Fruit fly (Drosophila melanogaster): ENCODE measurements around the gene Trx2.

Trx2 gene

DNA sequence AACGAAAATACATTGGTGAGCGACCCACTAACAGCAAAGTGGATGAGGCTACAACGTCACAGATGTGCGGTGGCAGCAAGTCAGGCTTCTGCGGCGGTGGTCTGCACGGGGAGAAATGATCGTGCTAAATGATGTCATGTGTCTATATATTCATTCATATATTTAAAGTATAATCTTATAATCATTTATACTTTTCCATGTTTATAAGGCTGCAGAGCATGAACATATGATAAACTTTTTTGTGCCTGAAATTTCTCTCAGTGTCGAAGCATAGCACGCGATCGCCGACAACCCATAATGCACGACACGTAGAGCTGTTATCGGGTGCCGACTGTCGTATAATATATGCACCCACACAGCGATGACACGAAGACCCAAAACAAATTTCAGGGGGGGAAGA lies 14.6 kb upstream of the Trx2 start (continued):
- TF ChIP-seq crc (GFP tag; optimal IDR thresholded peaks at IDR 0.05) (no peak), CG3065 (GFP tag; optimal IDR thresholded peaks at IDR 0.05) (no peak), tap (tag; optimal IDR thresholded peaks at IDR 0.05) (peak; percentile 41), Lpt (GFP tag; optimal IDR thresholded peaks at IDR 0.05) (no peak), Adf1 (GFP tag; IDR thresholded peaks at IDR 0.05) (no peak), CG3281 (GFP tag; optimal IDR thresholded peaks at IDR 0.05) (no peak), CG8944 (GFP tag; optimal IDR thresholded peaks at IDR 0.05) (no peak), pum (GFP tag; optimal IDR thresholded peaks at IDR 0.05) (peak; percentile 1), fd64A (GFP tag; optimal IDR thresholded peaks at IDR 0.05) (peak; percentile 37), sim (GFP tag; IDR thresholded peaks at IDR 0.05) (peak; percentile 71), cad (GFP tag; optimal IDR thresholded peaks at IDR 0.05) (no peak), Blimp-1 (GFP tag; optimal IDR thresholded peaks at IDR 0.05) (peak; percentile 67), BtbVII (GFP tag; optimal IDR thresholded peaks at IDR 0.05) (no peak), toy (GFP tag; IDR thresholded peaks at IDR 0.05) (no peak), CG12942 (GFP tag; optimal IDR thresholded peaks at IDR 0.05) (peak; percentile 3), aop (GFP tag; IDR thresholded peaks at IDR 0.05) (no peak), CG16815 (GFP tag; optimal IDR thresholded peaks at IDR 0.05) (peak; percentile 75), ind (GFP tag; optimal IDR thresholded peaks at IDR 0.05) (peak; percentile 10), D19B (GFP tag; optimal IDR thresholded peaks at IDR 0.05) (no peak), emc (GFP tag; optimal IDR thresholded peaks at IDR 0.05) (no peak), NfI (GFP tag; optimal IDR thresholded peaks at IDR 0.05) (no peak), CG17912 (GFP tag; optimal IDR thresholded peaks at IDR 0.05) (no peak), unpg (GFP tag; optimal IDR thresholded peaks at IDR 0.05) (peak; percentile 66), CTCF (GFP tag; optimal IDR thresholded peaks at IDR 0.05) (no peak), oc (tag; optimal IDR thresholded peaks at IDR 0.05) (peak; percentile 12), CG17328 (GFP tag; IDR thresholded peaks at IDR 0.05) (peak; percentile 87), Rfx (GFP tag; IDR thresholded peaks at IDR 0.05) (peak; percentile 37; the same call in 1 of the 2 replicates), repo (GFP tag; optimal IDR thresholded peaks at IDR 0.05) (no peak), CG18262 (tag; optimal IDR thresholded peaks at IDR 0.05) (peak; percentile 85), Dp (GFP tag; optimal IDR thresholded peaks at IDR 0.05) (no peak), sr (GFP tag; IDR thresholded peaks at IDR 0.05) (0 out of 3 replicates have a peak, but pooled peaks have one; percentile 18), CG13624 (GFP tag; optimal IDR thresholded peaks at IDR 0.05) (no peak), CG10565 (GFP tag; optimal IDR thresholded peaks at IDR 0.05) (no peak), gce (GFP tag; IDR thresholded peaks at IDR 0.05) (peak; percentile 58; the same call in 1 of the 3 replicates), Awh (GFP tag; IDR thresholded peaks at IDR 0.05) (peak; percentile 67), hbn (GFP tag; IDR thresholded peaks at IDR 0.05; ENCODE audit: partially characterized antibody) (no peak), CkIIα-i1 (GFP tag; IDR thresholded peaks at IDR 0.05) (no peak), MESR4 (GFP tag; optimal IDR thresholded peaks at IDR 0.05) (no peak), nom (GFP tag; optimal IDR thresholded peaks at IDR 0.05) (no peak), hkb (optimal IDR thresholded peaks at IDR 0.05) (no peak), hkb (GFP tag; IDR thresholded peaks at IDR 0.05) (peak; percentile 67), crol (GFP tag; IDR thresholded peaks at IDR 0.05) (peak; percentile 43; the same call in 1 of the 2 replicates), ash1 (GFP tag; optimal IDR thresholded peaks at IDR 0.05) (no peak), Bdp1 (GFP tag; optimal IDR thresholded peaks at IDR 0.05) (no peak), CG2889 (GFP tag; IDR thresholded peaks at IDR 0.05) (no peak), CG6765 (GFP tag; optimal IDR thresholded peaks at IDR 0.05) (no peak), Chrac-16 (GFP tag; optimal IDR thresholded peaks at IDR 0.05) (peak; percentile 61), Rx (GFP tag; IDR thresholded peaks at IDR 0.05) (peak; percentile 77), Ets65A (GFP tag) (no peak), yki (optimal IDR thresholded peaks at IDR 0.05) (no peak), croc (GFP tag; conservative IDR thresholded peaks at IDR 0.05) (peak; percentile 83), CG6254 (GFP tag; optimal IDR thresholded peaks at IDR 0.05) (peak; percentile 70), CG8388 (GFP tag; optimal IDR thresholded peaks at IDR 0.05) (peak; percentile 70), CG15479 (GFP tag; optimal IDR thresholded peaks at IDR 0.05) (no peak)
